Worm (Caenorhabditis elegans): Measurements from ENCODE around the gene cest-2.3.

The cest-2.3 gene

DNA sequence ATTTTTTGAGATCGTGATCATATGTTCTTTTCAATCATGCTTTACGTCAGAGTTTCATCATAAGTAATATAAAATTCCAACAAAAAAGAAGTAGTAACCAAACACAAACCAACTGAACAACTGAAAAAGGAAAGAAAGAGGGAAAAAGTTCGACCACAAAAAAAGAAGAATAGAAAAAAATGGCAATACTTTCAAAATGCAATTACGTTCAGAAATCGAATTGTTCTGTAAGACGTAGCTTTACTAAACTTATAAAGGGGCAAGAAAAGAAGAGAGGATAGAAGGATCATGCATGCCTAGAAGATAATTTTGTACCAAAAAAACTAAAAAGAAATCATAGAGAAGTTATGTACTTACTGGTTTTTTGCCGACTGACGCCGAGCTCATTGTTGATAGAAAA is 42.0 kb downstream of the cest-2.3 start:
- no peak for TF ChIP-seq unc-55 (GFP tag; optimal IDR thresholded peaks at IDR 0.05)
- TF ChIP-seq snpc-4 (tag; optimal IDR thresholded peaks at IDR 0.05) = no peak
- TF ChIP-seq sem-4 (tag; optimal IDR thresholded peaks at IDR 0.05) = peak; percentile 58
- TF ChIP-seq lsy-2 (tag; optimal IDR thresholded peaks at IDR 0.05) = peak in 1 of 2 experiments; percentile 21
- no peak for TF ChIP-seq nhr-21 (tag; optimal IDR thresholded peaks at IDR 0.05)
- peak; percentile 47 for TF ChIP-seq sma-9 (GFP tag; optimal IDR thresholded peaks at IDR 0.05)
- TF ChIP-seq sma-9 (tag; optimal IDR thresholded peaks at IDR 0.05) = no peak

DNA sequence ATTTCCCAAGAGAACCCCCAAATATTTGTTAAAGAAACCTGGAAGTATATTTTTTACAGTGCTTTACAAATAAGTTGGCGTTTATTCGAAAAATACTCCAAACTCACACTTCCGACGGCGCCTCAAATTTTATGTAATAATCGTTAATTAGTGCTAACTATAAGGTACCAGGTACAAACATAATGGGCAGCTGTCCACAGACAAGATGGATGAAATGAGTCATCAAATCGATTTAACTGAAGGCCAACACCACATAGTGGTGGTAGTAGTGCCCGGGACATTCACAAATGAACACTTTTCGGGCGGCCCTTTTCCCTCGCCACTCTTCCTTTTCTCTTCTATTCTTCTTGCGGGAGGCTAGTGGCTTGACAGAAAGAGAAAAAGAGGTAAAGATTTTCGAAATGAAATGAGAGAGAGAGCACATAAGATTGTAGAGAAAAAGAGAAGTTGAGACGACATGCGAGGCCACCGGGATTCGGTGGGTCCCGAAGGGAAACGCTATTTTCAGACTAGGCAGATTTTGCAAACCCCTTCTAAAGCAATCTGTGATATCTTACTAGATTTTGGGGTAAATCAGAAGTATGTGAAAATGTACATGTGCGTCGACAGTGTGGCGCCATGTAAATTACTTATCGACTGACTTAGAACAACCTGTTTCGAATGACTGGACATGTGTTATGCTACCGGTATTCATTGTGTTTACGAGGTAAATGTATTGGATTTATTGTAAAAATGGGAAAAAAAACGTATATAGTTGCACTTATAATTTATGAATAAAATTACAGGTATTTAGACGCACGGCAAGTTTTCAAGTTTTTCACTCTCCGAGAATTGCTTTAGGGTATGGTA is 43.3 kb downstream of the cest-2.3 start:
- TF ChIP-seq ceh-16 (tag; optimal IDR thresholded peaks at IDR 0.05) (no peak), nhr-25 (tag; optimal IDR thresholded peaks at IDR 0.05) (peak; percentile 10), zag-1 (tag; optimal IDR thresholded peaks at IDR 0.05) (no peak), egl-27 (tag; optimal IDR thresholded peaks at IDR 0.05) (no peak), unc-62 (GFP tag; optimal IDR thresholded peaks at IDR 0.05) (no peak), F13H6.1 (tag; optimal IDR thresholded peaks at IDR 0.05) (no peak), ztf-4 (tag; optimal IDR thresholded peaks at IDR 0.05) (no peak), ama-1 (optimal IDR thresholded peaks at IDR 0.05) (no peak), C34F6.9 (tag; optimal IDR thresholded peaks at IDR 0.05) (peak; percentile 46), dmd-4 (tag; optimal IDR thresholded peaks at IDR 0.05) (no peak), mdl-1 (tag; optimal IDR thresholded peaks at IDR 0.05) (no peak), gmeb-1 (tag; optimal IDR thresholded peaks at IDR 0.05) (no peak), nhr-12 (tag; optimal IDR thresholded peaks at IDR 0.05) (no peak), R02D3.7 (tag; optimal IDR thresholded peaks at IDR 0.05) (no peak), nhr-11 (tag; optimal IDR thresholded peaks at IDR 0.05) (no peak), ceh-82 (tag; optimal IDR thresholded peaks at IDR 0.05) (no peak), skn-1 (tag; optimal IDR thresholded peaks at IDR 0.05) (no peak), lin-13 (GFP tag; optimal IDR thresholded peaks at IDR 0.05) (no peak), ztf-1 (GFP tag; conservative IDR thresholded peaks at IDR 0.05) (no peak), lin-39 (tag; optimal IDR thresholded peaks at IDR 0.05) (no peak), nhr-77 (tag; optimal IDR thresholded peaks at IDR 0.05) (no peak), aly-2 (tag; optimal IDR thresholded peaks at IDR 0.05) (no peak), fos-1 (tag; optimal IDR thresholded peaks at IDR 0.05) (peak; percentile 36), blmp-1 (tag; optimal IDR thresholded peaks at IDR 0.05; ENCODE audit: insufficient read depth) (peak; percentile 19), snpc-4 (tag; optimal IDR thresholded peaks at IDR 0.05) (no peak), ztf-11 (tag; optimal IDR thresholded peaks at IDR 0.05) (no peak), nhr-237 (tag; optimal IDR thresholded peaks at IDR 0.05) (no peak), elt-3 (tag; optimal IDR thresholded peaks at IDR 0.05) (no peak), sma-9 (GFP tag; optimal IDR thresholded peaks at IDR 0.05) (peak; percentile 11), sma-9 (tag; optimal IDR thresholded peaks at IDR 0.05) (no peak), nhr-23 (tag; optimal IDR thresholded peaks at IDR 0.05) (no peak), unc-55 (GFP tag; optimal IDR thresholded peaks at IDR 0.05) (no peak), Y55F3AM.14 (GFP tag; optimal IDR thresholded peaks at IDR 0.05) (no peak), nhr-6 (tag; optimal IDR thresholded peaks at IDR 0.05) (no peak), nhr-129 (tag; optimal IDR thresholded peaks at IDR 0.05) (peak; percentile 53), elt-1 (tag; optimal IDR thresholded peaks at IDR 0.05) (no peak), mbf-1 (tag; optimal IDR thresholded peaks at IDR 0.05) (no peak), alr-1 (tag; optimal IDR thresholded peaks at IDR 0.05) (no peak), lin-11 (tag; optimal IDR thresholded peaks at IDR 0.05) (no peak), sma-3 (GFP tag; optimal IDR thresholded peaks at IDR 0.05) (peak; percentile 34), peb-1 (tag; optimal IDR thresholded peaks at IDR 0.05) (no peak), ZK546.5 (tag; optimal IDR thresholded peaks at IDR 0.05) (no peak), unc-39 (tag; optimal IDR thresholded peaks at IDR 0.05) (no peak), nhr-10 (tag; optimal IDR thresholded peaks at IDR 0.05) (no peak), lsy-2 (tag; optimal IDR thresholded peaks at IDR 0.05) (peak in 1 of 2 experiments; percentile 16)

Measured in whole organism, L2 larva.